Worm (Caenorhabditis elegans) whole organism, L2 larva: Measurements from ENCODE around the gene oac-24.

Source experiments
- C34F6.9 ChIP-seq: fragments of 150-350 bp; optimal IDR thresholded peaks from 2 replicates; lab custom pipeline; 2014; ENCODE audit warnings: missing biosample characterization, missing genetic modification characterization
- F13H6.1 ChIP-seq: sonication (generic microtip); optimal IDR thresholded peaks from 2 replicates; lab custom pipeline; 2016; ENCODE audit warnings: missing genetic modification characterization, missing compliant biosample characterization
- Y55F3AM.14 ChIP-seq: fragments of 200-800 bp; sonication (Bioruptor generic); optimal IDR thresholded peaks from 2 replicates; lab custom pipeline; 2018; ENCODE audit warnings: mild to moderate bottlenecking, missing genetic modification characterization, missing compliant biosample characterization
- aly-2 ChIP-seq: fragments of 150-350 bp; optimal IDR thresholded peaks from 2 replicates; lab custom pipeline; 2014; ENCODE audit warnings: missing biosample characterization, missing genetic modification characterization
- ama-1 ChIP-seq: fragments of 150-350 bp; optimal IDR thresholded peaks from 2 replicates; lab custom pipeline; 2018; ENCODE audit warnings: inconsistent platforms
- ceh-16 ChIP-seq: fragments of 150-350 bp; optimal IDR thresholded peaks from 2 replicates; lab custom pipeline; 2014; ENCODE audit warnings: missing biosample characterization, missing genetic modification characterization
- crh-2 ChIP-seq: sonication (generic microtip); optimal IDR thresholded peaks from 2 replicates; lab custom pipeline; 2017; ENCODE audit warnings: missing biosample characterization, missing genetic modification characterization
- dmd-4 ChIP-seq: sonication (generic microtip); optimal IDR thresholded peaks from 2 replicates; lab custom pipeline; 2017; ENCODE audit warnings: missing biosample characterization, missing genetic modification characterization
- egl-27 ChIP-seq: sonication (generic microtip); optimal IDR thresholded peaks from 3 replicates; lab custom pipeline; 2017; ENCODE audit warnings: missing biosample characterization, missing genetic modification reagents, missing genetic modification characterization
- elt-1 ChIP-seq: fragments of 150-350 bp; optimal IDR thresholded peaks from 2 replicates; lab custom pipeline; 2014; ENCODE audit warnings: missing biosample characterization, missing genetic modification characterization
- elt-3 ChIP-seq: sonication (generic microtip); optimal IDR thresholded peaks from 2 replicates; lab custom pipeline; 2017; ENCODE audit warnings: missing biosample characterization, missing genetic modification characterization
- fos-1 ChIP-seq: fragments of 150-350 bp; optimal IDR thresholded peaks from 2 replicates; lab custom pipeline; 2014; ENCODE audit warnings: missing biosample characterization, missing genetic modification characterization
- gmeb-1 ChIP-seq: fragments of 150-350 bp; optimal IDR thresholded peaks from 2 replicates; lab custom pipeline; 2014; ENCODE audit warnings: missing biosample characterization, missing genetic modification characterization
- lin-11 ChIP-seq: fragments of 150-350 bp; sonication (generic microtip); optimal IDR thresholded peaks from 2 replicates; lab custom pipeline; 2014; ENCODE audit warnings: missing biosample characterization, missing genetic modification characterization, inconsistent platforms, mixed read lengths
- lin-13 ChIP-seq: fragments of 150-350 bp; optimal IDR thresholded peaks from 2 replicates; lab custom pipeline; 2014; ENCODE audit warnings: missing biosample characterization, missing genetic modification reagents, missing genetic modification characterization
- lsy-2 ChIP-seq, 2 experiments: fragments of 150-350 bp in 1 of 2; sonication (generic microtip) in 1 of 2; optimal IDR thresholded peaks; 2 replicates each; lab custom pipeline; 2014 to 2017; ENCODE audit warnings: missing biosample characterization in 2 of 2, missing genetic modification characterization in 2 of 2
- mab-5 ChIP-seq: fragments of 150-350 bp; optimal IDR thresholded peaks from 2 replicates; lab custom pipeline; 2014; ENCODE audit warnings: missing biosample characterization, missing genetic modification characterization
- mdl-1 ChIP-seq, 2 experiments: fragments of 150-350 bp in 1 of 2; sonication (generic microtip) in 1 of 2; optimal IDR thresholded peaks; 2 replicates each; lab custom pipeline; 2017; ENCODE audit warnings: missing biosample characterization in 2 of 2, missing genetic modification characterization in 2 of 2
- nhr-11 ChIP-seq: fragments of 150-350 bp; optimal IDR thresholded peaks from 2 replicates; lab custom pipeline; 2014; ENCODE audit warnings: missing biosample characterization, missing genetic modification characterization
- nhr-129 ChIP-seq: fragments of 150-350 bp; optimal IDR thresholded peaks from 2 replicates; lab custom pipeline; 2014; ENCODE audit warnings: missing biosample characterization, missing genetic modification characterization
- nhr-21 ChIP-seq: fragments of 150-350 bp; optimal IDR thresholded peaks from 2 replicates; lab custom pipeline; 2014; ENCODE audit warnings: missing biosample characterization, missing genetic modification characterization
- nhr-23 ChIP-seq: fragments of 150-350 bp; optimal IDR thresholded peaks from 2 replicates; lab custom pipeline; 2014; ENCODE audit warnings: missing biosample characterization, missing genetic modification reagents, missing genetic modification characterization
- nhr-25 ChIP-seq: fragments of 150-350 bp; sonication (generic microtip); optimal IDR thresholded peaks from 3 replicates; lab custom pipeline; 2014; ENCODE audit warnings: missing biosample characterization, missing genetic modification characterization
- nhr-6 ChIP-seq: fragments of 150-350 bp; optimal IDR thresholded peaks from 2 replicates; lab custom pipeline; 2014; ENCODE audit warnings: missing biosample characterization, missing genetic modification characterization
- peb-1 ChIP-seq: fragments of 150-350 bp; optimal IDR thresholded peaks from 2 replicates; lab custom pipeline; 2014; ENCODE audit warnings: missing biosample characterization, missing genetic modification characterization
- sma-3 ChIP-seq: sonication (generic microtip); optimal IDR thresholded peaks from 2 replicates; lab custom pipeline; 2016; ENCODE audit warnings: missing genetic modification reagents, missing genetic modification characterization, missing compliant biosample characterization
- sma-9 ChIP-seq, 2 experiments: fragments of 150-350 bp in 1 of 2; sonication (generic microtip) in 1 of 2; optimal IDR thresholded peaks; 2 replicates each; lab custom pipeline; 2014 to 2016; ENCODE audit warnings: missing genetic modification characterization in 2 of 2, mild to moderate bottlenecking in 1 of 2, missing biosample characterization in 1 of 2, missing compliant biosample characterization in 1 of 2, missing genetic modification reagents in 1 of 2, moderate library complexity in 1 of 2
- snpc-4 ChIP-seq: fragments of 150-350 bp; optimal IDR thresholded peaks from 2 replicates; lab custom pipeline; 2014; ENCODE audit warnings: missing biosample characterization, missing genetic modification characterization
- unc-39 ChIP-seq: fragments of 150-350 bp; optimal IDR thresholded peaks from 2 replicates; lab custom pipeline; 2014; ENCODE audit warnings: missing biosample characterization, missing genetic modification characterization
- unc-55 ChIP-seq: fragments of 150-350 bp; sonication (generic microtip); optimal IDR thresholded peaks from 3 replicates; lab custom pipeline; 2014; ENCODE audit warnings: missing biosample characterization, missing genetic modification reagents, missing genetic modification characterization
- unc-62 ChIP-seq: fragments of 150-350 bp; optimal IDR thresholded peaks from 2 replicates; lab custom pipeline; 2014; ENCODE audit warnings: missing biosample characterization, missing genetic modification reagents, missing genetic modification characterization
- ztf-11 ChIP-seq: sonication (generic microtip); optimal IDR thresholded peaks from 2 replicates; lab custom pipeline; 2017; ENCODE audit warnings: missing biosample characterization, missing genetic modification characterization
- ztf-4 ChIP-seq: fragments of 150-350 bp; optimal IDR thresholded peaks from 2 replicates; lab custom pipeline; 2014; ENCODE audit warnings: missing biosample characterization, missing genetic modification characterization

The oac-24 gene

DNA sequence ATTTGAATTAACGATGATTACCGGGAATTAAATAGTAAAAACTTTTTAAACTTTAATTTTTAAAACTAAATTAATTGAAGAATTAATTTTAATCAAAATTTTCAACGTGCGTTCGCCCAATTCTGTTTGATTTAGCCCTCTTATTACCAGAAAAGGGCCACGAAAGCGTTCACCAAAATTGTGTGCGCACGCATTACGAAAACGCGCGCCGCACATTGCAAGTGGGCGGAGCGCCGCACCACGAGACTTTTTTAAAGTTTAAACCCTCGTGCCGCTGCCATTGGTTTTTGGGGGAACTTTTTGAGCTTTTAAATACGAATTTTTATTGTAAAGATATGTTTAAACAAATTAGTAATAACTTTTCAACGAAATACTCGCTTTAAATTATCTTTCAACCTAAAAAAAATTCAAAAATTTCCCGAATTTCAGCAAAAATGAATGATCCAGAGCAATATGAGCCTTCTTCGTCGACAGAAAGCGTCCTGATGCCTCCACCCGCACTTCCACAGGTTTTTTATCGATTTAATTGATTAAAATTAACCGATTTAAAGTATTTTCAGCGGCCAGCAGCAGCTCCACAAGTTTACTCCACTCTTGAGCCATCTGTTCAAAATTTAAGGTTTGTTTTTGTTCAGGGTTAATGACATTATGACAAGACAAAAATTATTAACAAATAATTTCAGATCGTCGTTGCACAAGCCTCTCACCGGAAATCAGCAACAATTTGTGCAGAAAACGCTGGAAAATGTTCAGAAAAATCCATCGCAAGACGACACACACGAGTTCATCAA lies 23.7 kb upstream of the oac-24 start, which contains the start of gene taf-10:
taf-10 (plus strand) TSS at position 424 of the 791 bp plus-strand sequence.
- TF ChIP-seq nhr-25 (peak; percentile 32), ama-1 (lab: Kevin White, UChicago) (no peak), C34F6.9 (peak; percentile 45), gmeb-1 (peak; percentile 66), Y55F3AM.14 (peak; percentile 0), nhr-21 (tag; lab: Kevin White, UChicago) (peak; percentile 7), sma-3 (GFP tag; lab: Kevin White, UChicago) (peak; percentile 46), egl-27 (tag; lab: Kevin White, UChicago) (no peak), mdl-1 (tag; optimal IDR thresholded peaks at IDR 0.05; lab: Kevin White, UChicago) (peak; percentile 79), sma-9 (GFP tag; optimal IDR thresholded peaks at IDR 0.05; lab: Kevin White, UChicago) (peak; percentile 38), sma-9 (tag; optimal IDR thresholded peaks at IDR 0.05; lab: Kevin White, UChicago) (no peak), unc-55 (GFP tag; lab: Kevin White, UChicago) (peak; percentile 59), elt-3 (tag; lab: Kevin White, UChicago) (no peak), lin-13 (GFP tag; lab: Kevin White, UChicago) (peak; percentile 42), F13H6.1 (tag; lab: Kevin White, UChicago) (peak; percentile 5), peb-1 (tag; lab: Kevin White, UChicago) (no peak), ceh-16 (tag; lab: Kevin White, UChicago) (no peak), lin-11 (peak; percentile 38), lsy-2 (tag; optimal IDR thresholded peaks at IDR 0.05; lab: Kevin White, UChicago) (peak; percentile 5 to 48), nhr-129 (peak; percentile 63), nhr-6 (tag; lab: Kevin White, UChicago) (no peak), mab-5 (tag; lab: Kevin White, UChicago) (peak; percentile 13)

DNA sequence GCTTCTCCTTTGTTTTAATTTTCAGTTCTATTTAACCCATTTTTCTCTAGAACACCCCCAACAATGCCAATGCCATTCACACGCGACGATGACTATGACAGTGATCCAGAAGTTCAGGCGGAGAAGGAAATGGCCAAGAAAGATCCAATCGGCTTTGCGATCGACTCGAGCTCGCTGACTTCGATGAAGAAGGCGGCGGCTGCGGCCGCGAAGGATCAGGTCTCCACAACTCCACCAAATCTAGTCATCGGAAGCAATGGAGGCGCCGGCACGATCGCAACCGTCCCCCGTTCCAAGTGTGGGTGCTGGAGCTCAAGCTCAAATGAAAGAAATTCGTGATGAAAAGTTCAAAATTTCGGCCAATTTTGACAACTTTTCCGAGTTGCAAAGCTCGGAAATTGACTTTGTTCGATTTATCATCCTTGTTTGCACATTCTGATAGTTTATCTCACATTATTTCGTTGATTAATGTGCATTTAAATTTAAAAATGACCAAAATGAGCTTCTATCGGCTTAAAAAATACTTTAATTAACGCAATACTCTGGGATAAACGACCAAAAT lies 22.5 kb upstream of the oac-24 start, which contains the start of gene K03B4.2:
K03B4.2 (plus strand) TSS at position 51 of the 562 bp plus-strand sequence.
- TF ChIP-seq ztf-11, result no peak
- no peak for TF ChIP-seq snpc-4
- TF ChIP-seq ama-1 (lab: Kevin White, UChicago), result peak; percentile 31
- TF ChIP-seq mab-5 (tag; lab: Kevin White, UChicago), result no peak
- TF ChIP-seq Y55F3AM.14, result peak; percentile 33
- TF ChIP-seq gmeb-1, result no peak
- peak; percentile 2 for TF ChIP-seq crh-2
- TF ChIP-seq nhr-11 (tag; lab: Kevin White, UChicago), result no peak

DNA sequence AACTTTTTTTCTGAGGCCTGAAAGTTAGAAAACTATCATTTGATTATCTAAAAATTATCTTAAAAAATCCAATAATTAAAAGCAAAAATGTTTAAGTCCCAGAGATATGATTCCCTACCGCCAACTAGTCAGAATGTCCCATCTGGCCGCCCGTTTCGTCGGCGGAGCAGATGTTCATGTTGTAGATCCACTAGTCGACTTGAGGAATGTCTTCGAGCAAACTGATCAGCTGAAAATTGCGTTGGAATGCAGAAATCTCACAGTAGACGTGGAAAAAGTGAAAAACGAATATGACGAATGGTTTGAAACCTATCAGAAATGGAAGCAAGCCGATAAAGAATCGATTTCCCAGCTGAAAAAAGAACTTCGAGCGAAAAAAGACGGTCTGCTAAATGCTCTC lies 21.3 kb upstream of the oac-24 start, which contains the start of gene K03B4.1:
K03B4.1 (plus strand) TSS at position 97 of the 400 bp plus-strand sequence.
- TF ChIP-seq ama-1 (lab: Kevin White, UChicago), result peak; percentile 49
- TF ChIP-seq F13H6.1 (tag; lab: Kevin White, UChicago), result no peak
- TF ChIP-seq Y55F3AM.14, result peak; percentile 68
- no peak for TF ChIP-seq nhr-25

DNA sequence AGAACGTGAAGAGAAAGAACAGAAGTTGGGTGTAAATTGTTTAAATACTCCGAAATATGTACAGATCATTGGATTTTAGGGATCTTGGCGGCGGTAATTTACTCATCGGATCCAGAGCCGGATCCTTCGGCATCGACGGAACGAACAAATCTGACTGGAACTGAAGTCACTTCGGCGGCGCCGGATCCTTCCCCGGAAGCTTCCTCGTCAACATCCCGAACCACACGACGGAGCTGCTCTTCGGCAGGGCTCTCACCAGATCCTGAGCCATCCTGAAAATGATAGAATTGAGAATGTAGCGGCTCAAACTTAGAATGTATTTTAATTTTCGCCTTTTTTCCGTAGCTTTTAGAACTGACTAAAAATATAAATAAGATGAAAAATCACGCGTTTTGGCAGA lies 18.9 kb upstream of the oac-24 start:
- TF ChIP-seq unc-39 (tag; lab: Kevin White, UChicago) (no peak), dmd-4 (tag; lab: Kevin White, UChicago) (no peak), elt-1 (tag; lab: Kevin White, UChicago) (no peak), fos-1 (tag; lab: Kevin White, UChicago) (no peak), C34F6.9 (no peak), aly-2 (no peak), ztf-4 (no peak), nhr-23 (tag; lab: Kevin White, UChicago) (no peak), sma-9 (GFP tag; optimal IDR thresholded peaks at IDR 0.05; lab: Kevin White, UChicago) (no peak), sma-9 (tag; optimal IDR thresholded peaks at IDR 0.05; lab: Kevin White, UChicago) (no peak), unc-62 (GFP tag; lab: Kevin White, UChicago) (no peak)
